Fruit fly (Drosophila melanogaster) whole organism, wandering third instar larva: ENCODE data around the gene dsf.

Source experiments
- Hr78 ChIP-seq: fragments of >200 bp; optimal IDR thresholded peaks from 2 replicates; lab custom pipeline; 2017; ENCODE audit warnings: missing biosample characterization, missing genetic modification characterization
- brk ChIP-seq: fragments of 200-800 bp; sonication (Bioruptor generic); optimal IDR thresholded peaks from 2 replicates; lab custom pipeline; 2016; ENCODE audit warnings: missing biosample characterization, mild to moderate bottlenecking, missing genetic modification characterization
- ey ChIP-seq: fragments of 200-800 bp; sonication (Bioruptor generic); optimal IDR thresholded peaks from 2 replicates; lab custom pipeline; 2016; ENCODE audit warnings: missing biosample characterization, missing genetic modification characterization
- h ChIP-seq: fragments of 200-800 bp; sonication (Bioruptor generic); optimal IDR thresholded peaks from 3 replicates; lab custom pipeline; 2016; ENCODE audit warnings: missing biosample characterization, mild to moderate bottlenecking, missing genetic modification characterization

DNA sequence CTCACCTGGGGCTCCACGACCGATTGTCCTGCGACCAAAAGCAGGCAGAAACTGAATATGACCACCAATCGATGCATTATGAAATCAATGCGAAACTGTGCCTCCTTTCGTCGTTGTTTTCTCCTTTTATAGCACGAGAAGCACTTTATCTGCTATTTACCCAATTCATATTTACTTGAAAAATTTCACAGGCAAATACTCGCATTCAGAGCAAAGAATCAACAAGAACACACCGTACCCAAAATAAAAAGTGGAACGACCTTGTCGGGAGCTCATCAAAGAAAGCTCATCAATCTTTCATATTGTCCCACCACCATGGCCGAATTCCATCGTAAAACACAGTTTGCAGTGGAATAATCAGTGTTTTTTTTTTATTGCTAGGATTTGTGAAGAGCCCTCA is 21.2 kb upstream of the dsf start, which contains the start of gene CG9021:
- TF ChIP-seq brk, result no peak
- TF ChIP-seq ey, result peak; percentile 21
- no peak for TF ChIP-seq Hr78 (GFP tag; lab: Kevin White, UChicago)
- TF ChIP-seq h (GFP tag; lab: Kevin White, UChicago), result peak; percentile 69
